ENCODE assay signal across 4 worm cellular contexts in the genomic region with DNA sequence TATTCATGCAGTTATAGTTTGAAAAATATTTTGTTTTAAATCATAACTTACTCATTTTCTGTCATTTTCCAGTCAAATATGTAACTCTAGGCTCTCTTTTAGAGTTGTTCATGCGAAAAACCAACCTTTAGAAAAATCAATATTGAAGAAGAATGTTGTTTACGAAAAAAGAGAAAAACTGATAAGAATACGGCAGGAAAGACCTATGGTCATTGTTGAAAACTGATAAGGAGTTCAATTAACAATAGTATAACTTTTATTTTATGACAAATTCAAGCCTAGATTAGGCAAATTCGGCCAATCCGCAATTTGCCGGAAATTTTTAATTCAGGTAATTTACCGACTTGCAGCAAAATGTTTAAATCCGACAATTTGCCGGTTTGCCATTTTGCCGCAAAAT.
TF ChIP-seq lines count a peak whose summit lies in the region.

Y20C6A.1 (minus strand) TSS at position 107 of the 400 bp plus-strand sequence.

TF ChIP-seq in whole organism, L1 larva, 84 proteins besides CTCF, POLR2A, EP300 and RAD21:
- TF ChIP-seq elt-2 (tag; optimal IDR thresholded peaks at IDR 0.05; lab: Kevin White, UChicago) (peak; percentile 58), lsy-2 (tag; optimal IDR thresholded peaks at IDR 0.05; lab: Kevin White, UChicago) (no peak)
TF ChIP-seq in whole organism, L1 larva: peak in this region for 1.

TF ChIP-seq in whole organism, L2 larva, 48 proteins besides CTCF, POLR2A, EP300 and RAD21:
- peak; percentile 50 for TF ChIP-seq fos-1 (tag; optimal IDR thresholded peaks at IDR 0.05; lab: Kevin White, UChicago)
- no peak for TF ChIP-seq sma-9 (GFP tag; optimal IDR thresholded peaks at IDR 0.05; lab: Kevin White, UChicago)
- no peak for TF ChIP-seq sma-9 (tag; optimal IDR thresholded peaks at IDR 0.05; lab: Kevin White, UChicago)
- no peak for TF ChIP-seq lin-39 (tag; optimal IDR thresholded peaks at IDR 0.05; lab: Kevin White, UChicago)

TF ChIP-seq in whole organism, L3 larva, 47 proteins besides CTCF, POLR2A, EP300 and RAD21:
- TF ChIP-seq skn-1 (tag; optimal IDR thresholded peaks at IDR 0.05; lab: Kevin White, UChicago) = no peak
- no peak for TF ChIP-seq ama-1 (optimal IDR thresholded peaks at IDR 0.05; lab: Kevin White, UChicago)
- TF ChIP-seq snpc-4 (tag; optimal IDR thresholded peaks at IDR 0.05; lab: Kevin White, UChicago) = no peak
- TF ChIP-seq sea-2 (GFP tag; optimal IDR thresholded peaks at IDR 0.05; lab: Kevin White, UChicago) = no peak
- no peak for TF ChIP-seq ceh-9 (tag; optimal IDR thresholded peaks at IDR 0.05; lab: Kevin White, UChicago)
- TF ChIP-seq ztf-11 (tag; optimal IDR thresholded peaks at IDR 0.05; lab: Kevin White, UChicago) = no peak
- TF ChIP-seq fos-1 (tag; optimal IDR thresholded peaks at IDR 0.05; lab: Kevin White, UChicago) = no peak
- no peak for TF ChIP-seq ceh-28 (tag; optimal IDR thresholded peaks at IDR 0.05; lab: Kevin White, UChicago)
- TF ChIP-seq nhr-25 (tag; optimal IDR thresholded peaks at IDR 0.05; lab: Kevin White, UChicago) = no peak
- no peak for TF ChIP-seq R02D3.7 (tag; optimal IDR thresholded peaks at IDR 0.05; lab: Kevin White, UChicago)
- no peak for TF ChIP-seq ZK546.5 (tag; optimal IDR thresholded peaks at IDR 0.05; lab: Kevin White, UChicago)
- TF ChIP-seq pha-4 (tag; optimal IDR thresholded peaks at IDR 0.05; lab: Kevin White, UChicago) = peak; percentile 42
- TF ChIP-seq eor-1 (tag; optimal IDR thresholded peaks at IDR 0.05; lab: Kevin White, UChicago) = no peak
- TF ChIP-seq elt-2 (tag; optimal IDR thresholded peaks at IDR 0.05; lab: Kevin White, UChicago) = peak; percentile 72
- no peak for TF ChIP-seq unc-62 (GFP tag; optimal IDR thresholded peaks at IDR 0.05; lab: Kevin White, UChicago)
- no peak for TF ChIP-seq egl-5 (tag; optimal IDR thresholded peaks at IDR 0.05; lab: Kevin White, UChicago)
- TF ChIP-seq ceh-82 (tag; optimal IDR thresholded peaks at IDR 0.05; lab: Kevin White, UChicago) = no peak
- no peak for TF ChIP-seq lsy-12 (tag; optimal IDR thresholded peaks at IDR 0.05; lab: Kevin White, UChicago)
- peak; percentile 40 for TF ChIP-seq pqm-1 (tag; optimal IDR thresholded peaks at IDR 0.05; lab: Kevin White, UChicago)

TF ChIP-seq in whole organism, L4 larva, 104 proteins besides CTCF, POLR2A, EP300 and RAD21:
- no peak for TF ChIP-seq tag-97 (GFP tag; IDR thresholded peaks at IDR 0.05; lab: Robert Waterston, UW)
- no peak for TF ChIP-seq daf-16 (GFP tag; optimal IDR thresholded peaks at IDR 0.05; lab: Kevin White, UChicago)
- TF ChIP-seq daf-16 (tag; optimal IDR thresholded peaks at IDR 0.05; lab: Kevin White, UChicago) = peak; percentile 90
- TF ChIP-seq pqm-1 (tag; optimal IDR thresholded peaks at IDR 0.05; lab: Kevin White, UChicago) = peak; percentile 46
- TF ChIP-seq duxl-1 (tag; optimal IDR thresholded peaks at IDR 0.05; lab: Kevin White, UChicago; ENCODE audit: poor library complexity) = peak; percentile 14
- TF ChIP-seq nhr-28 (tag; optimal IDR thresholded peaks at IDR 0.05; lab: Kevin White, UChicago) = peak; percentile 2
- TF ChIP-seq dve-1 (tag; optimal IDR thresholded peaks at IDR 0.05; lab: Kevin White, UChicago; ENCODE audit: insufficient read depth) = peak; percentile 46
- TF ChIP-seq unc-62 (GFP tag; optimal IDR thresholded peaks at IDR 0.05 in 1 of 2; lab: Kevin White, UChicago) = peak in 1 of 2 experiments; percentile 69
- no peak for TF ChIP-seq unc-62 (tag; optimal IDR thresholded peaks at IDR 0.05; lab: Kevin White, UChicago)
- no peak for TF ChIP-seq T20F7.1 (GFP tag; optimal IDR thresholded peaks at IDR 0.05; lab: Kevin White, UChicago)
TF ChIP-seq in whole organism, L4 larva: peak in this region for 6.

Comparison
In these comparisons a context has a peak if more than half of its experiments do, and no peak if none do; other contexts are left out.
1. Of the 29 proteins assayed by ChIP-seq in both whole organism, L4 larva and whole organism, L1 larva: peak only in whole organism, L4 larva: nhr-28 and pqm-1; only in whole organism, L1 larva: none; in both: none; in neither: 26; mixed calls (peak in some experiments, not most) for 1.